Fruit fly (Drosophila melanogaster) whole organism, embryonic: ENCODE measurements around the gene CG34278.

Source experiments
- B-H2 ChIP-seq: fragments of 200-800 bp; sonication (Bioruptor generic); optimal IDR thresholded peaks from 2 replicates; lab custom pipeline; 2018; ENCODE audit warnings: missing biosample characterization, mild to moderate bottlenecking, missing genetic modification characterization
- CG12236 ChIP-seq: fragments of 200-800 bp; sonication (Bioruptor generic); optimal IDR thresholded peaks from 2 replicates; lab custom pipeline; 2016; ENCODE audit warnings: missing biosample characterization, missing genetic modification characterization
- CG12942 ChIP-seq: fragments of 200-800 bp; sonication (Bioruptor generic); optimal IDR thresholded peaks from 3 replicates; lab custom pipeline; 2016; ENCODE audit warnings: missing biosample characterization, missing genetic modification characterization
- CG15514 ChIP-seq: fragments of 200-800 bp; sonication (Bioruptor generic); optimal IDR thresholded peaks from 3 replicates; lab custom pipeline; 2017; ENCODE audit warnings: missing biosample characterization, missing genetic modification characterization, mild to moderate bottlenecking, moderate library complexity, missing genetic modification reagents
- CG17829 ChIP-seq: fragments of 200-800 bp; optimal IDR thresholded peaks from 2 replicates; lab custom pipeline; 2019; ENCODE audit warnings: missing biosample characterization, mild to moderate bottlenecking, missing genetic modification characterization, moderate library complexity
- CG17912 ChIP-seq: fragments of 200-800 bp; sonication (Bioruptor generic); optimal IDR thresholded peaks from 2 replicates; lab custom pipeline; 2018; ENCODE audit warnings: missing biosample characterization, mild to moderate bottlenecking, missing genetic modification characterization
- CG18476 ChIP-seq: fragments of 200-800 bp; sonication (Bioruptor generic); optimal IDR thresholded peaks from 2 replicates; lab custom pipeline; 2016; ENCODE audit warnings: missing biosample characterization, mild to moderate bottlenecking, missing genetic modification characterization
- CG2712 ChIP-seq: fragments of 200-800 bp; optimal IDR thresholded peaks from 3 replicates; lab custom pipeline; 2019; ENCODE audit warnings: missing biosample characterization, mild to moderate bottlenecking, missing genetic modification characterization, moderate library complexity
- CG34376 ChIP-seq: fragments of 200-800 bp; sonication (Bioruptor generic); optimal IDR thresholded peaks from 2 replicates; lab custom pipeline; 2018; ENCODE audit warnings: missing biosample characterization, mild to moderate bottlenecking, missing genetic modification characterization
- CG6175 ChIP-seq: fragments of 200-800 bp; sonication (Bioruptor generic); IDR thresholded peaks from 3 replicates; pipeline ENCODE4 v1.3.6; 2022; ENCODE audit warnings: missing biosample characterization, missing genetic modification characterization
- CG7987 ChIP-seq: fragments of 200-800 bp; sonication (Bioruptor generic); optimal IDR thresholded peaks from 2 replicates; lab custom pipeline; 2018; ENCODE audit warnings: missing biosample characterization, mild to moderate bottlenecking, missing genetic modification characterization, moderate library complexity
- CG9932 ChIP-seq: fragments of 200-800 bp; sonication (Bioruptor generic); IDR thresholded peaks from 2 replicates; pipeline ENCODE4 v1.3.6; 2022; ENCODE audit warnings: missing biosample characterization, missing genetic modification characterization
- ERR ChIP-seq: fragments of 200-800 bp; sonication (Bioruptor generic); optimal IDR thresholded peaks from 2 replicates; lab custom pipeline; 2016; ENCODE audit warnings: missing biosample characterization, missing genetic modification characterization
- HLH3B ChIP-seq: fragments of 200-800 bp; sonication (Bioruptor generic); IDR thresholded peaks from 2 replicates; pipeline ENCODE4 v1.3.6; 2022; ENCODE audit warnings: missing biosample characterization, missing genetic modification characterization
- HLHmδ ChIP-seq: fragments of 200-800 bp; sonication (Bioruptor generic); optimal IDR thresholded peaks from 2 replicates; lab custom pipeline; 2018; ENCODE audit warnings: missing biosample characterization, mild to moderate bottlenecking, missing genetic modification characterization, moderate library complexity
- MESR4 ChIP-seq: fragments of 200-800 bp; sonication (Bioruptor generic); optimal IDR thresholded peaks from 2 replicates; lab custom pipeline; 2018; ENCODE audit warnings: missing biosample characterization, mild to moderate bottlenecking, missing genetic modification characterization, moderate library complexity
- Max ChIP-seq: fragments of 200-800 bp; sonication (Bioruptor generic); optimal IDR thresholded peaks from 2 replicates; lab custom pipeline; 2016; ENCODE audit warnings: missing biosample characterization, mild to moderate bottlenecking, missing genetic modification characterization
- Optix ChIP-seq: fragments of 200-800 bp; sonication (Bioruptor generic); IDR thresholded peaks from 3 replicates; pipeline ENCODE4 v1.3.6; 2022; ENCODE audit warnings: missing biosample characterization, missing genetic modification characterization
- Ptx1 ChIP-seq: fragments of 200-800 bp; sonication (Bioruptor generic); IDR thresholded peaks from 2 replicates; pipeline ENCODE4 v1.3.6; 2022; ENCODE audit warnings: missing biosample characterization, missing genetic modification characterization
- Rfx ChIP-seq: fragments of 200-800 bp; sonication (Bioruptor generic); IDR thresholded peaks from 2 replicates; pipeline ENCODE4 v1.3.6; 2022; ENCODE audit warnings: missing biosample characterization, missing genetic modification characterization
- Scr ChIP-seq: fragments of 200-800 bp; sonication (Bioruptor generic); IDR thresholded peaks from 2 replicates; pipeline ENCODE4 v1.3.6; 2022; ENCODE audit warnings: missing biosample characterization, missing genetic modification characterization; ENCODE audit not compliant: partially characterized antibody
- Sry-δ ChIP-seq: fragments of 200-800 bp; sonication (Bioruptor generic); optimal IDR thresholded peaks from 2 replicates; lab custom pipeline; 2016; ENCODE audit warnings: missing biosample characterization, missing genetic modification characterization
- YL-1 ChIP-seq: fragments of 200-800 bp; sonication (Bioruptor generic); optimal IDR thresholded peaks from 3 replicates; lab custom pipeline; 2017; ENCODE audit warnings: missing biosample characterization, mild to moderate bottlenecking, missing genetic modification characterization
- ac ChIP-seq: fragments of 200-800 bp; sonication (Bioruptor generic); optimal IDR thresholded peaks from 3 replicates; lab custom pipeline; 2017; ENCODE audit warnings: missing biosample characterization, mild to moderate bottlenecking, missing genetic modification characterization
- bab2 ChIP-seq: fragments of 200-800 bp; sonication (Bioruptor generic); optimal IDR thresholded peaks from 2 replicates; lab custom pipeline; 2016; ENCODE audit warnings: missing biosample characterization, missing genetic modification characterization
- bowl ChIP-seq: fragments of 200-800 bp; sonication (Bioruptor generic); IDR thresholded peaks from 2 replicates; pipeline ENCODE4 v1.3.6; 2022; ENCODE audit warnings: missing biosample characterization, missing genetic modification characterization
- cad ChIP-seq: fragments of >200 bp; optimal IDR thresholded peaks from 2 replicates; lab custom pipeline; 2017; ENCODE audit warnings: missing biosample characterization, missing genetic modification characterization
- cg ChIP-seq: fragments of 200-800 bp; sonication (Bioruptor generic); optimal IDR thresholded peaks from 3 replicates; lab custom pipeline; 2019; ENCODE audit warnings: missing biosample characterization, mild to moderate bottlenecking, missing genetic modification characterization, moderate library complexity
- chn ChIP-seq: fragments of 200-800 bp; sonication (Bioruptor generic); optimal IDR thresholded peaks from 2 replicates; lab custom pipeline; 2016; ENCODE audit warnings: missing biosample characterization, missing genetic modification characterization
- ci ChIP-seq: fragments of 200-800 bp; sonication (Bioruptor generic); IDR thresholded peaks from 3 replicates; pipeline ENCODE4 v1.3.6; 2022; ENCODE audit warnings: missing biosample characterization, missing genetic modification characterization
- eve ChIP-seq, 2 experiments: fragments of >200 bp; optimal IDR thresholded peaks; 2 replicates each; lab custom pipeline; 2017; ENCODE audit warnings: missing biosample characterization in 2 of 2, missing genetic modification characterization in 2 of 2
- grn ChIP-seq: fragments of 200-800 bp; sonication (Bioruptor generic); optimal IDR thresholded peaks from 3 replicates; lab custom pipeline; 2017; ENCODE audit warnings: missing biosample characterization, missing genetic modification characterization
- jumu ChIP-seq: fragments of 200-800 bp; sonication (Bioruptor generic); optimal IDR thresholded peaks from 3 replicates; lab custom pipeline; 2016; ENCODE audit warnings: missing biosample characterization, missing genetic modification characterization
- lov ChIP-seq, 2 experiments: fragments of 200-800 bp in 1 of 2; fragments of >200 bp in 1 of 2; sonication (Bioruptor generic) in 1 of 2; IDR thresholded peaks in 1 of 2; optimal IDR thresholded peaks in 1 of 2; 2 replicates in 1 of 2; 3 replicates in 1 of 2; pipeline versions ENCODE4 v1.3.6 to Lab custom; 2017 to 2022; ENCODE audit warnings: missing biosample characterization in 1 of 2, missing genetic modification characterization in 1 of 2
- maf-S ChIP-seq: fragments of 200-800 bp; sonication (Bioruptor generic); optimal IDR thresholded peaks from 2 replicates; lab custom pipeline; 2016; ENCODE audit warnings: missing biosample characterization, missing genetic modification characterization
- nom ChIP-seq: fragments of 200-800 bp; sonication (Bioruptor generic); optimal IDR thresholded peaks from 2 replicates; lab custom pipeline; 2017; ENCODE audit warnings: missing biosample characterization, missing genetic modification characterization, mild to moderate bottlenecking, moderate library complexity, missing genetic modification reagents
- org-1 ChIP-seq: fragments of 200-800 bp; sonication (Bioruptor generic); optimal IDR thresholded peaks from 2 replicates; lab custom pipeline; 2017; ENCODE audit warnings: missing biosample characterization, missing genetic modification characterization
- p53 ChIP-seq: fragments of 200-800 bp; sonication (Bioruptor generic); optimal IDR thresholded peaks from 2 replicates; lab custom pipeline; 2016; ENCODE audit warnings: missing biosample characterization, missing genetic modification characterization
- pzg ChIP-seq: fragments of 200-800 bp; sonication (Bioruptor generic); optimal IDR thresholded peaks from 3 replicates; lab custom pipeline; 2018; ENCODE audit warnings: missing biosample characterization, mild to moderate bottlenecking, missing genetic modification characterization, moderate library complexity
- rib ChIP-seq: fragments of 200-800 bp; sonication (Bioruptor generic); IDR thresholded peaks from 2 replicates; pipeline ENCODE4 v1.3.6; 2022; ENCODE audit warnings: missing biosample characterization, missing genetic modification characterization
- scrt ChIP-seq: fragments of 200-800 bp; sonication (Bioruptor generic); optimal IDR thresholded peaks from 2 replicates; lab custom pipeline; 2018; ENCODE audit warnings: missing biosample characterization, mild to moderate bottlenecking, missing genetic modification characterization, moderate library complexity
- seq ChIP-seq: fragments of 200-800 bp; sonication (Bioruptor generic); IDR thresholded peaks from 2 replicates; pipeline ENCODE4 v1.3.6; 2022; ENCODE audit warnings: missing biosample characterization, missing genetic modification characterization
- sim ChIP-seq: fragments of 200-800 bp; sonication (Bioruptor generic); IDR thresholded peaks from 2 replicates; pipeline ENCODE4 v1.3.6; 2022; ENCODE audit warnings: missing biosample characterization, missing genetic modification characterization
- sisA ChIP-seq: fragments of 200-800 bp; sonication (Bioruptor generic); IDR thresholded peaks from 2 replicates; pipeline ENCODE4 v1.3.6; 2022; ENCODE audit warnings: missing biosample characterization, missing genetic modification characterization
- sob ChIP-seq: fragments of 200-800 bp; sonication (Bioruptor generic); IDR thresholded peaks from 2 replicates; pipeline ENCODE4 v1.3.6; 2022; ENCODE audit warnings: missing biosample characterization, missing genetic modification characterization
- sr ChIP-seq: fragments of 200-800 bp; sonication (Bioruptor generic); IDR thresholded peaks from 3 replicates; pipeline ENCODE4 v1.3.6; 2022; ENCODE audit warnings: missing biosample characterization, missing genetic modification characterization
- tna ChIP-seq: fragments of 200-800 bp; sonication (Bioruptor generic); IDR thresholded peaks from 2 replicates; pipeline ENCODE4 v1.3.6; 2022; ENCODE audit warnings: missing biosample characterization, missing genetic modification characterization; ENCODE audit not compliant: partially characterized antibody
- trem ChIP-seq: fragments of 200-800 bp; optimal IDR thresholded peaks from 3 replicates; lab custom pipeline; 2019; ENCODE audit warnings: missing biosample characterization, mild to moderate bottlenecking, missing genetic modification characterization, moderate library complexity
- unc-4 ChIP-seq: fragments of 200-800 bp; sonication (Bioruptor generic); IDR thresholded peaks from 2 replicates; pipeline ENCODE4 v1.3.6; 2022; ENCODE audit warnings: missing biosample characterization, missing genetic modification characterization; ENCODE audit not compliant: partially characterized antibody
- vvl ChIP-seq: fragments of 200-800 bp; sonication (Bioruptor generic); IDR thresholded peaks from 2 replicates; pipeline ENCODE4 v1.3.6; 2022; ENCODE audit warnings: missing biosample characterization, missing genetic modification characterization

CG34278 gene

dm6 chr3R:17077968-17078417 lies 42.3 kb upstream of the CG34278 start (continued):
- TF ChIP-seq CG7987 (GFP tag; lab: Kevin White, UChicago) (peak; percentile 78), jumu (GFP tag; lab: Kevin White, UChicago) (no peak), HLH3B (GFP tag; lab: Robert Waterston, UW) (peak; percentile 43; the same call in 1 of the 2 replicates), seq (GFP tag; lab: Robert Waterston, UW) (peak; percentile 29; the same call in 1 of the 2 replicates), pzg (no peak), cad (GFP tag; lab: Kevin White, UChicago) (no peak), HLHmδ (GFP tag; lab: Kevin White, UChicago) (peak; percentile 51), CG34376 (GFP tag; lab: Kevin White, UChicago) (peak; percentile 80), ac (GFP tag; lab: Kevin White, UChicago) (no peak), maf-S (GFP tag; lab: Kevin White, UChicago) (no peak), trem (no peak), CG17829 (peak; percentile 18), YL-1 (GFP tag; lab: Kevin White, UChicago) (no peak), CG2712 (tag; lab: Kevin White, UChicago) (no peak), sisA (no peak), ERR (peak; percentile 5), B-H2 (GFP tag; lab: Kevin White, UChicago) (peak; percentile 38), cg (GFP tag; lab: Kevin White, UChicago) (peak; percentile 84), CG12942 (GFP tag; lab: Kevin White, UChicago) (no peak), rib (GFP tag; lab: Robert Waterston, UW) (peak; percentile 71), sim (GFP tag; lab: Robert Waterston, UW) (0 out of 2 replicates have a peak, but pooled peaks have one; percentile 5), vvl (GFP tag; lab: Robert Waterston, UW) (peak; percentile 38; the same call in 1 of the 2 replicates), Ptx1 (GFP tag; lab: Robert Waterston, UW) (no peak), CG15514 (GFP tag; lab: Kevin White, UChicago) (peak; percentile 22), org-1 (no peak), tna (GFP tag; lab: Robert Waterston, UW) (peak; percentile 36; the same call in 1 of the 2 replicates), CG18476 (GFP tag; lab: Kevin White, UChicago) (no peak), CG6175 (peak; percentile 70; the same call in 1 of the 3 replicates), Rfx (GFP tag; lab: Robert Waterston, UW) (peak; percentile 19; the same call in 1 of the 2 replicates), chn (no peak), grn (GFP tag; lab: Kevin White, UChicago) (peak; percentile 58), scrt (peak; percentile 23), CG9932 (GFP tag; lab: Robert Waterston, UW) (peak; percentile 47), p53 (no peak), nom (GFP tag; lab: Kevin White, UChicago) (peak; percentile 42), CG17912 (GFP tag; lab: Kevin White, UChicago) (peak; percentile 34), ci (GFP tag; lab: Robert Waterston, UW) (peak; percentile 32; the same call in 2 of the 3 replicates), MESR4 (GFP tag; lab: Kevin White, UChicago) (peak; percentile 13), eve (GFP tag; optimal IDR thresholded peaks at IDR 0.05; lab: Kevin White, UChicago) (no peak), sr (peak; percentile 42; the same call in 1 of the 3 replicates), Sry-δ (GFP tag; lab: Kevin White, UChicago) (no peak), bab2 (GFP tag; lab: Kevin White, UChicago) (no peak), sob (GFP tag; lab: Robert Waterston, UW) (peak; percentile 58), Optix (GFP tag; lab: Robert Waterston, UW) (no peak), Max (GFP tag; lab: Kevin White, UChicago) (no peak), bowl (GFP tag; lab: Robert Waterston, UW) (0 out of 2 replicates have a peak, but pooled peaks have one; percentile 31), unc-4 (GFP tag; lab: Robert Waterston, UW) (peak; percentile 20; the same call in 1 of the 2 replicates), CG12236 (GFP tag; lab: Kevin White, UChicago) (no peak), Scr (peak; percentile 24; the same call in 1 of the 2 replicates), lov (optimal IDR thresholded peaks at IDR 0.05; lab: Kevin White, UChicago) (no peak), lov (GFP tag; IDR thresholded peaks at IDR 0.05; lab: Robert Waterston, UW) (0 out of 3 replicates have a peak, but pooled peaks have one; percentile 18)
